Fruit fly (Drosophila melanogaster): ENCODE results near the gene CG6761.

CG6761 gene

dm6 chr3L:9696650-9697526, 6.5 kb downstream of the CG6761 start, which contains the start of gene Prps (continued):
- TF ChIP-seq lmd (GFP tag; IDR thresholded peaks at IDR 0.05) (peak; percentile 80), Spps (tag; optimal IDR thresholded peaks at IDR 0.05) (no peak), HLH54F (GFP tag; optimal IDR thresholded peaks at IDR 0.05) (peak; percentile 49), CG14441 (GFP tag; IDR thresholded peaks at IDR 0.05) (peak; percentile 82), Eip74EF (GFP tag; optimal IDR thresholded peaks at IDR 0.05) (peak in 1 of 2 experiments; percentile 80), Oaz (GFP tag; IDR thresholded peaks at IDR 0.05) (no peak; the same call in 1 of the 2 replicates), Poxn (GFP tag; IDR thresholded peaks at IDR 0.05) (no peak), grn (GFP tag; optimal IDR thresholded peaks at IDR 0.05) (peak; percentile 52), CG5180 (GFP tag; optimal IDR thresholded peaks at IDR 0.05) (peak; percentile 25), pho (GFP tag; optimal IDR thresholded peaks at IDR 0.05) (peak; percentile 53), CG1233 (GFP tag; optimal IDR thresholded peaks at IDR 0.05) (peak; percentile 63), cg (GFP tag; optimal IDR thresholded peaks at IDR 0.05) (peak; percentile 53), CG4328 (GFP tag; optimal IDR thresholded peaks at IDR 0.05) (peak; percentile 51), CG2875 (GFP tag; optimal IDR thresholded peaks at IDR 0.05) (peak; percentile 37), tup (GFP tag; optimal IDR thresholded peaks at IDR 0.05) (no peak), CG3995 (GFP tag; optimal IDR thresholded peaks at IDR 0.05) (no peak), zen (tag; optimal IDR thresholded peaks at IDR 0.05) (no peak), dan (GFP tag; IDR thresholded peaks at IDR 0.05) (no peak), ato (GFP tag; IDR thresholded peaks at IDR 0.05; ENCODE audit: partially characterized antibody) (no peak), Sox100B (GFP tag; optimal IDR thresholded peaks at IDR 0.05) (peak; percentile 44), Dll (GFP tag; IDR thresholded peaks at IDR 0.05; ENCODE audit: partially characterized antibody) (0 out of 4 replicates have a peak, but pooled peaks have one; percentile 30), Ptx1 (GFP tag; IDR thresholded peaks at IDR 0.05) (peak; percentile 76), zf30C (GFP tag; optimal IDR thresholded peaks at IDR 0.05) (no peak), CG12104 (GFP tag; optimal IDR thresholded peaks at IDR 0.05) (peak; percentile 67), so (GFP tag; IDR thresholded peaks at IDR 0.05) (peak; percentile 81), CG11456 (GFP tag; IDR thresholded peaks at IDR 0.05) (peak; percentile 88), Ets97D (GFP tag; optimal IDR thresholded peaks at IDR 0.05) (peak; percentile 41), insv (GFP tag; optimal IDR thresholded peaks at IDR 0.05) (no peak), z (GFP tag; IDR thresholded peaks at IDR 0.05) (no peak), esg (GFP tag; conservative IDR thresholded peaks at IDR 0.05) (no peak), bowl (GFP tag; IDR thresholded peaks at IDR 0.05) (peak; percentile 60; the same call in 1 of the 2 replicates), pum (GFP tag; optimal IDR thresholded peaks at IDR 0.05) (peak; percentile 72), CG13624 (GFP tag; optimal IDR thresholded peaks at IDR 0.05) (peak; percentile 81), Sry-δ (GFP tag; optimal IDR thresholded peaks at IDR 0.05) (peak; percentile 24), CG17328 (GFP tag; IDR thresholded peaks at IDR 0.05) (peak; percentile 75), CG17912 (GFP tag; optimal IDR thresholded peaks at IDR 0.05) (no peak), crp (GFP tag; optimal IDR thresholded peaks at IDR 0.05) (peak in 1 of 2 experiments; percentile 7), bbx (GFP tag; IDR thresholded peaks at IDR 0.05; ENCODE audit: partially characterized antibody) (no peak), CG34422 (GFP tag; IDR thresholded peaks at IDR 0.05) (peak; percentile 87), run (tag; optimal IDR thresholded peaks at IDR 0.05) (peak; percentile 59), sima (GFP tag; optimal IDR thresholded peaks at IDR 0.05) (no peak), CG6765 (GFP tag; optimal IDR thresholded peaks at IDR 0.05) (peak; percentile 52), Antp (GFP tag; optimal IDR thresholded peaks at IDR 0.05) (peak; percentile 88), CG17568 (GFP tag; optimal IDR thresholded peaks at IDR 0.05) (peak; percentile 78), ash1 (GFP tag; optimal IDR thresholded peaks at IDR 0.05) (peak; percentile 16), CG15696 (tag; optimal IDR thresholded peaks at IDR 0.05) (no peak), Nf-YA (GFP tag; IDR thresholded peaks at IDR 0.05) (no peak; the same call in 1 of the 2 replicates), E2f1 (GFP tag; IDR thresholded peaks at IDR 0.05) (peak; percentile 81)
